Worm (Caenorhabditis elegans) whole organism, mixed stage, embryonic: ENCODE measurements around the gene K06A9.3.

Source experiments
- M03D4.4 ChIP-seq: sonication (generic microtip); optimal IDR thresholded peaks from 2 replicates; lab custom pipeline; 2017; ENCODE audit warnings: mild to moderate bottlenecking, missing genetic modification characterization, missing compliant biosample characterization
- bed-3 ChIP-seq: fragments of 200-800 bp; sonication (Bioruptor generic); optimal IDR thresholded peaks from 3 replicates; lab custom pipeline; 2018; ENCODE audit warnings: mild to moderate bottlenecking, missing genetic modification characterization, moderate library complexity, missing compliant biosample characterization
- blmp-1 ChIP-seq: fragments of 150-350 bp; optimal IDR thresholded peaks from 2 replicates; lab custom pipeline; 2014; ENCODE audit warnings: missing biosample characterization, missing genetic modification characterization
- ceh-39 ChIP-seq: fragments of 150-350 bp; optimal IDR thresholded peaks from 2 replicates; lab custom pipeline; 2014; ENCODE audit warnings: missing biosample characterization, missing genetic modification characterization
- ceh-83 ChIP-seq: fragments of 200-800 bp; sonication (Bioruptor generic); optimal IDR thresholded peaks from 2 replicates; lab custom pipeline; 2018; ENCODE audit warnings: mild to moderate bottlenecking, missing genetic modification characterization, missing compliant biosample characterization
- cnd-1 ChIP-seq: fragments of 200-800 bp; sonication (Bioruptor generic); optimal IDR thresholded peaks from 2 replicates; lab custom pipeline; 2018; ENCODE audit warnings: mild to moderate bottlenecking, missing genetic modification characterization, missing compliant biosample characterization
- drap-1 ChIP-seq: fragments of 200-800 bp; sonication (Bioruptor generic); optimal IDR thresholded peaks from 3 replicates; lab custom pipeline; 2018; ENCODE audit warnings: mild to moderate bottlenecking, missing genetic modification characterization, missing compliant biosample characterization
- elt-1 ChIP-seq: sonication (generic microtip); optimal IDR thresholded peaks from 2 replicates; lab custom pipeline; 2017; ENCODE audit warnings: missing genetic modification characterization, mild to moderate bottlenecking, missing compliant biosample characterization, antibody characterized with exemption, moderate library complexity, borderline replicate concordance; ENCODE audit not compliant: insufficient read depth
- elt-3 ChIP-seq: fragments of 150-350 bp; optimal IDR thresholded peaks from 2 replicates; lab custom pipeline; 2014; ENCODE audit warnings: missing biosample characterization, missing genetic modification characterization
- hlh-1 ChIP-seq: fragments of 150-350 bp; optimal IDR thresholded peaks from 2 replicates; lab custom pipeline; 2014; ENCODE audit warnings: missing biosample characterization, missing genetic modification reagents, missing genetic modification characterization
- lin-13 ChIP-seq: fragments of 150-350 bp; optimal IDR thresholded peaks from 2 replicates; lab custom pipeline; 2014; ENCODE audit warnings: missing biosample characterization, missing genetic modification characterization
- lin-32 ChIP-seq: fragments of 200-800 bp; sonication (Bioruptor generic); optimal IDR thresholded peaks from 2 replicates; lab custom pipeline; 2018; ENCODE audit warnings: mild to moderate bottlenecking, missing genetic modification characterization, missing compliant biosample characterization
- lsy-2 ChIP-seq: fragments of 150-350 bp; optimal IDR thresholded peaks from 2 replicates; lab custom pipeline; 2014; ENCODE audit warnings: missing biosample characterization, missing genetic modification characterization
- mab-5 ChIP-seq: fragments of 150-350 bp; optimal IDR thresholded peaks from 2 replicates; lab custom pipeline; 2014; ENCODE audit warnings: missing biosample characterization, missing genetic modification characterization
- mep-1 ChIP-seq: fragments of 150-350 bp; optimal IDR thresholded peaks from 2 replicates; lab custom pipeline; 2017; ENCODE audit warnings: missing biosample characterization, missing genetic modification reagents, missing genetic modification characterization, inconsistent platforms
- mls-2 ChIP-seq: sonication (generic microtip); optimal IDR thresholded peaks from 2 replicates; lab custom pipeline; 2016; ENCODE audit warnings: mild to moderate bottlenecking, missing genetic modification characterization, moderate library complexity, missing compliant biosample characterization
- nhr-12 ChIP-seq: fragments of 150-350 bp; optimal IDR thresholded peaks from 2 replicates; lab custom pipeline; 2014; ENCODE audit warnings: missing biosample characterization, missing genetic modification characterization
- nhr-2 ChIP-seq: fragments of 150-350 bp; optimal IDR thresholded peaks from 2 replicates; lab custom pipeline; 2014; ENCODE audit warnings: missing biosample characterization, missing genetic modification characterization
- nhr-237 ChIP-seq: fragments of 150-350 bp; optimal IDR thresholded peaks from 2 replicates; lab custom pipeline; 2014; ENCODE audit warnings: missing biosample characterization, missing genetic modification characterization
- pha-4 ChIP-seq: fragments of 150-350 bp; optimal IDR thresholded peaks from 2 replicates; lab custom pipeline; 2018; ENCODE audit warnings: missing biosample characterization, missing genetic modification reagents, missing genetic modification characterization
- sem-2 ChIP-seq: fragments of 200-800 bp; sonication (Bioruptor generic); optimal IDR thresholded peaks from 2 replicates; lab custom pipeline; 2018; ENCODE audit warnings: mild to moderate bottlenecking, missing genetic modification characterization, missing compliant biosample characterization
- sptf-1 ChIP-seq: sonication (generic microtip); optimal IDR thresholded peaks from 2 replicates; lab custom pipeline; 2017; ENCODE audit warnings: mild to moderate bottlenecking, missing genetic modification characterization, moderate library complexity, missing compliant biosample characterization
- tbx-8 ChIP-seq: fragments of 200-800 bp; sonication (Bioruptor generic); optimal IDR thresholded peaks from 2 replicates; lab custom pipeline; 2018; ENCODE audit warnings: mild to moderate bottlenecking, missing genetic modification characterization, moderate library complexity, missing compliant biosample characterization
- unc-120 ChIP-seq: sonication (generic microtip); optimal IDR thresholded peaks from 2 replicates; lab custom pipeline; 2017; ENCODE audit warnings: missing genetic modification characterization, missing compliant biosample characterization; ENCODE audit not compliant: poor library complexity, severe bottlenecking
- unc-39 ChIP-seq: fragments of 150-350 bp; optimal IDR thresholded peaks from 2 replicates; lab custom pipeline; 2014; ENCODE audit warnings: missing biosample characterization, missing genetic modification characterization
- unc-62 ChIP-seq: fragments of 150-350 bp; optimal IDR thresholded peaks from 2 replicates; lab custom pipeline; 2014; ENCODE audit warnings: missing biosample characterization, missing genetic modification reagents, missing genetic modification characterization
- zip-8 ChIP-seq: fragments of 150-350 bp; optimal IDR thresholded peaks from 2 replicates; lab custom pipeline; 2014; ENCODE audit warnings: missing biosample characterization, missing genetic modification characterization
- ztf-11 ChIP-seq: fragments of 150-350 bp; optimal IDR thresholded peaks from 2 replicates; lab custom pipeline; 2014; ENCODE audit warnings: missing biosample characterization, missing genetic modification characterization

Gene K06A9.3

DNA sequence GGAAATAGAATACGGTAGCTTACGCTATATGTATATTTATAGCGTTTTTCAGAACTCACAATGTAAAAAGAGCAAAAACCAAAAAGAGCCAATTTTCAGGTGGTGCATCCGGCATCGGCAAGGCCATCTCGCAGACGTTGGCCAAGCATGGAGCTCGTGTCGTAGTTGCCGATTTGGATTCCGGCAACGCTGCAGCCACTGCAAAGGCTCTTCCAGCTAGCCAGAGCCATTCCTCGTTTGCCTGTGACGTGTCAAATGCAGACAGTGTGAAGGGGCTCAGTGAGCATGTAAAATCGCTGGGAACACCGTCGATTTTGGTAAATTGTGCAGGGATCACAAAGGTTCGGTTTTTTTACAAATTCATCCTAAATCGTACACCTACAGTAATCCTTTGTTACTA, 48.1 kb downstream of the K06A9.3 start:
- TF ChIP-seq nhr-12 (tag; lab: Kevin White, UChicago): no peak
- no peak for TF ChIP-seq lin-13
- TF ChIP-seq unc-120 (tag; lab: Kevin White, UChicago): no peak
- TF ChIP-seq elt-3 (tag; lab: Kevin White, UChicago): no peak
- TF ChIP-seq lsy-2: no peak
- no peak for TF ChIP-seq drap-1 (GFP tag; lab: Kevin White, UChicago)
- no peak for TF ChIP-seq ztf-11 (tag; lab: Kevin White, UChicago)
- no peak for TF ChIP-seq lin-32
- no peak for TF ChIP-seq mls-2
- TF ChIP-seq unc-39 (tag; lab: Kevin White, UChicago): no peak
- no peak for TF ChIP-seq ceh-83 (GFP tag; lab: Kevin White, UChicago)
- TF ChIP-seq cnd-1 (tag; lab: Kevin White, UChicago): no peak
- no peak for TF ChIP-seq mep-1 (tag; lab: Kevin White, UChicago)
- no peak for TF ChIP-seq sem-2 (GFP tag; lab: Kevin White, UChicago)
- TF ChIP-seq ceh-39 (tag; lab: Kevin White, UChicago): no peak
- no peak for TF ChIP-seq M03D4.4 (tag; lab: Kevin White, UChicago)
- TF ChIP-seq sptf-1 (tag; lab: Kevin White, UChicago): no peak
- no peak for TF ChIP-seq tbx-8

DNA sequence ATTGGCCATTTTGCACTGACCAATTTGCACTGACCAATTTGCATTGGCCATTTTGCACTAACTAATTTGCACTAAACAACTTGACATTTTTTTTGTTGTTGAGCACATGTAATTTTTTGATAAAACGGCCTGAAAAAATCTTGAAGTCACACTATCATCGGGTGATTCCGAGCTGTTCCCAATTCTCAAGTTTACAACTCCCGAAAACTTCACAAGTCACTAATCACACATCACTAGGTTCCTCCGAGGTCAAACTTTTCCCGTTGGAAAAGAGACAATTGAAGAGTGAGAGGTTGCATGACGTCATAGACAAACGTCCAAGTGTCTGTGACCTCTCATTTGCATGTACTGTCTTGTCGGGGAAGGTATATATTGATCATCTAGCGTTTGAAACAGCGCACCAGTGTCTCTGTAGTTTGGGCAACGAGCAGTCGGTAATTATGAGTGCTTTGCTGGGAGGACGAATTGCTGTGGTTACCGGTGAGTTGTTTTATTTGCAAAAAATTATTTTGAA, 49.0 kb downstream of the K06A9.3 start, which contains the start of the genes D1005.10 and dhs-25:
Gene D1005.10 (minus strand): TSS at position 51 of the 514 bp plus-strand sequence.
Gene dhs-25 (plus strand): TSS at position 398 of the 514 bp plus-strand sequence.
- TF ChIP-seq nhr-237: peak; percentile 19
- peak; percentile 56 for TF ChIP-seq unc-62
- no peak for TF ChIP-seq sptf-1 (tag; lab: Kevin White, UChicago)
- TF ChIP-seq hlh-1: peak; percentile 64
- TF ChIP-seq unc-120 (tag; lab: Kevin White, UChicago): no peak
- no peak for TF ChIP-seq cnd-1 (tag; lab: Kevin White, UChicago)
- no peak for TF ChIP-seq ceh-83 (GFP tag; lab: Kevin White, UChicago)
- no peak for TF ChIP-seq sem-2 (GFP tag; lab: Kevin White, UChicago)
- TF ChIP-seq pha-4 (tag; lab: Kevin White, UChicago): peak; percentile 63
- TF ChIP-seq mep-1 (tag; lab: Kevin White, UChicago): peak; percentile 27
- peak; percentile 55 for TF ChIP-seq zip-8 (tag; lab: Kevin White, UChicago)
- peak; percentile 21 for TF ChIP-seq lsy-2
- TF ChIP-seq nhr-2 (tag; lab: Kevin White, UChicago): no peak
- TF ChIP-seq nhr-12 (tag; lab: Kevin White, UChicago): no peak

DNA sequence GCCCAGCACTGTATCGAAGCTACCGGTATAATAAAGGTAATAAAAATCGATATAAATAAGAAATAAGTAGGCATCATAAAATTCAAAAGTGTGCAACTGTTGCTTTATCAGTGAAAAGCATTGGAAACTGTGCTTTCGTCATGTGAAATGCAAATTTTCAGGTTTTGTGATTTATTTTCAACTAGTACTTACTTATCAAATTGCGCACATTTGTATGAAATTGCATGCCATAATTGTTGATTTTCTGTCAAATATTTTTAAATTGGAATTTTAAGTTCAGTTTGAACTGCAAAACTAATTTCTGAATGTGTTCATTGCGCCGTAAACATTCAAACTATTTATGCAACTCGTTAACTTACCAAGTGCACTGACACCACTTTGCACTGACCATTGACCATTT, 49.4 kb downstream of the K06A9.3 start, which contains the start of gene D1005.4:
Gene D1005.4 (minus strand): TSS at position 101 of the 400 bp plus-strand sequence.
- TF ChIP-seq ztf-11 (tag; lab: Kevin White, UChicago) (no peak), ceh-39 (tag; lab: Kevin White, UChicago) (no peak), bed-3 (GFP tag; lab: Kevin White, UChicago) (no peak), elt-1 (tag; lab: Kevin White, UChicago) (no peak), blmp-1 (tag; lab: Kevin White, UChicago) (no peak), zip-8 (tag; lab: Kevin White, UChicago) (no peak), M03D4.4 (tag; lab: Kevin White, UChicago) (no peak), unc-62 (no peak), sem-2 (GFP tag; lab: Kevin White, UChicago) (no peak), mep-1 (tag; lab: Kevin White, UChicago) (no peak), mab-5 (tag; lab: Kevin White, UChicago) (no peak)
- TF ChIP-seq, all 35 proteins: peak for 0
